Worm (Caenorhabditis elegans): Measurements from ENCODE around the gene snb-2.

- TF ChIP-seq ama-1 (optimal IDR thresholded peaks at IDR 0.05) (no peak), ceh-36 (tag; optimal IDR thresholded peaks at IDR 0.05) (no peak), flt-1 (GFP tag; IDR thresholded peaks at IDR 0.05) (no peak), hmg-4 (GFP tag; optimal IDR thresholded peaks at IDR 0.05) (no peak), tra-4 (tag; optimal IDR thresholded peaks at IDR 0.05) (no peak), hmbx-1 (tag; optimal IDR thresholded peaks at IDR 0.05) (no peak), aly-1 (tag; optimal IDR thresholded peaks at IDR 0.05) (no peak), hnd-1 (tag; optimal IDR thresholded peaks at IDR 0.05) (no peak), tbx-37 (GFP tag; conservative IDR thresholded peaks at IDR 0.05) (no peak), sea-1 (GFP tag; conservative IDR thresholded peaks at IDR 0.05) (no peak), tbx-11 (GFP tag; IDR thresholded peaks at IDR 0.05) (no peak)
Observed at ce11 chrV:12320274-12320839, 25.4 kb downstream of the snb-2 start.

All from whole organism, early embryonic.